Worm (Caenorhabditis elegans): ENCODE data around the gene F42G8.8.

ce11 chrIV:8103196-8103595 lies 15.7 kb upstream of the F42G8.8 start:
- no peak for TF ChIP-seq aly-2 (tag; optimal IDR thresholded peaks at IDR 0.05)
- TF ChIP-seq nhr-11 (tag; optimal IDR thresholded peaks at IDR 0.05): no peak
- no peak for TF ChIP-seq elt-2 (tag; optimal IDR thresholded peaks at IDR 0.05)
- no peak for TF ChIP-seq nhr-237 (tag; optimal IDR thresholded peaks at IDR 0.05)
- peak; percentile 17 for TF ChIP-seq nhr-23 (tag; optimal IDR thresholded peaks at IDR 0.05)
- no peak for TF ChIP-seq fkh-10 (GFP tag; optimal IDR thresholded peaks at IDR 0.05)
- TF ChIP-seq pha-4 (tag; optimal IDR thresholded peaks at IDR 0.05): no peak
- no peak for TF ChIP-seq unc-62 (GFP tag; optimal IDR thresholded peaks at IDR 0.05)
- no peak for TF ChIP-seq ceh-16 (tag; optimal IDR thresholded peaks at IDR 0.05)

All from whole organism, L3 larva.